Comparison of ENCODE assay signal across 1 fruit fly cellular context in genomic region chr2L:18327592-18328078, dm6.
TF ChIP-seq lines count a peak whose summit lies in the region.

No protein-coding gene starts in this region.

TF ChIP-seq in whole organism, embryonic, 481 proteins besides CTCF, POLR2A, EP300 and RAD21 (continued from another document):
- TF ChIP-seq Atf-2 (GFP tag; optimal IDR thresholded peaks at IDR 0.05; lab: Kevin White, UChicago) (no peak), NC2α (GFP tag; optimal IDR thresholded peaks at IDR 0.05; lab: Kevin White, UChicago) (no peak), Drgx (GFP tag; IDR thresholded peaks at IDR 0.05; lab: Robert Waterston, UW) (peak; percentile 72), CG13894 (tag; optimal IDR thresholded peaks at IDR 0.05; lab: Kevin White, UChicago) (no peak), shn (GFP tag; optimal IDR thresholded peaks at IDR 0.05; lab: Kevin White, UChicago) (no peak), PHDP (tag; optimal IDR thresholded peaks at IDR 0.05; lab: Kevin White, UChicago) (peak; percentile 19), CG1529 (GFP tag; optimal IDR thresholded peaks at IDR 0.05; lab: Kevin White, UChicago) (no peak), btn (GFP tag; optimal IDR thresholded peaks at IDR 0.05; lab: Kevin White, UChicago) (no peak), Blimp-1 (GFP tag; optimal IDR thresholded peaks at IDR 0.05; lab: Kevin White, UChicago) (peak; percentile 34), C15 (GFP tag; IDR thresholded peaks at IDR 0.05; lab: Robert Waterston, UW) (no peak), CG8388 (GFP tag; optimal IDR thresholded peaks at IDR 0.05; lab: Kevin White, UChicago) (no peak), zfh2 (GFP tag; optimal IDR thresholded peaks at IDR 0.05; lab: Kevin White, UChicago) (no peak), vfl (GFP tag; optimal IDR thresholded peaks at IDR 0.05; lab: Kevin White, UChicago) (no peak), Myb (GFP tag; optimal IDR thresholded peaks at IDR 0.05; lab: Kevin White, UChicago) (no peak), sug (tag; optimal IDR thresholded peaks at IDR 0.05; lab: Kevin White, UChicago) (peak; percentile 14), CG11560 (tag; IDR thresholded peaks at IDR 0.05; lab: Robert Waterston, UW) (no peak), ci (GFP tag; IDR thresholded peaks at IDR 0.05; lab: Robert Waterston, UW) (0 out of 3 replicates have a peak, but pooled peaks have one; percentile 22), Ssrp (tag; optimal IDR thresholded peaks at IDR 0.05; lab: Kevin White, UChicago) (no peak), wdn (GFP tag; IDR thresholded peaks at IDR 0.05; lab: Robert Waterston, UW) (0 out of 2 replicates have a peak, but pooled peaks have one; percentile 19), CG4328 (GFP tag; optimal IDR thresholded peaks at IDR 0.05; lab: Kevin White, UChicago) (no peak), NfI (GFP tag; optimal IDR thresholded peaks at IDR 0.05; lab: Kevin White, UChicago) (no peak), CG12769 (tag; optimal IDR thresholded peaks at IDR 0.05; lab: Kevin White, UChicago) (peak; percentile 68), HLHmδ (GFP tag; optimal IDR thresholded peaks at IDR 0.05; lab: Kevin White, UChicago) (no peak), CG1602 (GFP tag; optimal IDR thresholded peaks at IDR 0.05; lab: Kevin White, UChicago) (no peak), pb (GFP tag; optimal IDR thresholded peaks at IDR 0.05; lab: Kevin White, UChicago) (no peak), ken (GFP tag; IDR thresholded peaks at IDR 0.05; lab: Robert Waterston, UW) (no peak), Dad (GFP tag; optimal IDR thresholded peaks at IDR 0.05; lab: Kevin White, UChicago) (no peak), run (tag; optimal IDR thresholded peaks at IDR 0.05; lab: Kevin White, UChicago) (no peak), ATbp (GFP tag; optimal IDR thresholded peaks at IDR 0.05; lab: Kevin White, UChicago) (peak; percentile 54), her (GFP tag; optimal IDR thresholded peaks at IDR 0.05; lab: Kevin White, UChicago) (no peak), fd96Cb (tag; optimal IDR thresholded peaks at IDR 0.05; lab: Kevin White, UChicago) (no peak), CrebB (tag; optimal IDR thresholded peaks at IDR 0.05; lab: Kevin White, UChicago) (no peak), toy (GFP tag; IDR thresholded peaks at IDR 0.05; lab: Robert Waterston, UW) (no peak), Pdp1 (GFP tag; optimal IDR thresholded peaks at IDR 0.05; lab: Kevin White, UChicago) (no peak), Asciz (GFP tag; optimal IDR thresholded peaks at IDR 0.05; lab: Kevin White, UChicago) (peak; percentile 59), crol (GFP tag; IDR thresholded peaks at IDR 0.05; lab: Robert Waterston, UW) (peak; percentile 76), slp2 (GFP tag; optimal IDR thresholded peaks at IDR 0.05; lab: Kevin White, UChicago) (no peak), Abd-B (GFP tag; optimal IDR thresholded peaks at IDR 0.05; lab: Kevin White, UChicago) (no peak), CG2199 (GFP tag; IDR thresholded peaks at IDR 0.05; lab: Robert Waterston, UW) (0 out of 3 replicates have a peak, but pooled peaks have one; percentile 56), bsh (GFP tag; optimal IDR thresholded peaks at IDR 0.05; lab: Kevin White, UChicago) (peak in 1 of 2 experiments; percentile 37), p53 (GFP tag; optimal IDR thresholded peaks at IDR 0.05; lab: Kevin White, UChicago) (no peak), CG6683 (GFP tag; optimal IDR thresholded peaks at IDR 0.05; lab: Kevin White, UChicago) (no peak), CG15073 (GFP tag; optimal IDR thresholded peaks at IDR 0.05; lab: Kevin White, UChicago) (no peak), chm (GFP tag; IDR thresholded peaks at IDR 0.05; lab: Robert Waterston, UW) (0 out of 2 replicates have a peak, but pooled peaks have one; percentile 30), sna (GFP tag; IDR thresholded peaks at IDR 0.05; lab: Robert Waterston, UW; ENCODE audit: partially characterized antibody) (no peak), Bdp1 (GFP tag; optimal IDR thresholded peaks at IDR 0.05; lab: Kevin White, UChicago) (no peak), mld (GFP tag; IDR thresholded peaks at IDR 0.05; lab: Robert Waterston, UW; ENCODE audit: partially characterized antibody) (no peak), CG13424 (tag; optimal IDR thresholded peaks at IDR 0.05; lab: Kevin White, UChicago) (no peak), pfk (GFP tag; optimal IDR thresholded peaks at IDR 0.05; lab: Kevin White, UChicago) (no peak), CG4282 (GFP tag; optimal IDR thresholded peaks at IDR 0.05; lab: Kevin White, UChicago) (no peak), Sry-δ (GFP tag; optimal IDR thresholded peaks at IDR 0.05; lab: Kevin White, UChicago) (no peak), jumu (GFP tag; optimal IDR thresholded peaks at IDR 0.05; lab: Kevin White, UChicago) (no peak), CG31224 (GFP tag; IDR thresholded peaks at IDR 0.05; lab: Robert Waterston, UW) (no peak), CG10431 (GFP tag; optimal IDR thresholded peaks at IDR 0.05; lab: Kevin White, UChicago) (peak; percentile 35), schlank (tag; optimal IDR thresholded peaks at IDR 0.05; lab: Kevin White, UChicago) (no peak), CG13775 (GFP tag; optimal IDR thresholded peaks at IDR 0.05; lab: Kevin White, UChicago) (no peak), CG11504 (tag; optimal IDR thresholded peaks at IDR 0.05; lab: Kevin White, UChicago) (no peak), CG3281 (GFP tag; optimal IDR thresholded peaks at IDR 0.05; lab: Kevin White, UChicago) (peak; percentile 9), disco-r (GFP tag; optimal IDR thresholded peaks at IDR 0.05; lab: Kevin White, UChicago) (no peak), al (GFP tag; IDR thresholded peaks at IDR 0.05; lab: Robert Waterston, UW) (no peak), eve (GFP tag; optimal IDR thresholded peaks at IDR 0.05; lab: Kevin White, UChicago) (no peak)
